Worm (Caenorhabditis elegans): ENCODE measurements around the gene F19G12.11.

Gene F19G12.11

ce11 chrX:1445696-1446095, 19.4 kb upstream of the F19G12.11 start (continued):
- TF ChIP-seq nhr-25 (tag; optimal IDR thresholded peaks at IDR 0.05; ENCODE audit: borderline replicate concordance, insufficient read depth) (no peak), hlh-11 (tag; optimal IDR thresholded peaks at IDR 0.05) (peak; percentile 23), lir-3 (tag; optimal IDR thresholded peaks at IDR 0.05) (no peak), nhr-10 (tag; optimal IDR thresholded peaks at IDR 0.05) (no peak), egl-27 (tag; optimal IDR thresholded peaks at IDR 0.05) (no peak), lsy-2 (tag; optimal IDR thresholded peaks at IDR 0.05) (peak in 1 of 2 experiments; percentile 22), nhr-102 (tag; optimal IDR thresholded peaks at IDR 0.05) (no peak), lin-13 (GFP tag; optimal IDR thresholded peaks at IDR 0.05) (no peak), daf-12 (tag; optimal IDR thresholded peaks at IDR 0.05) (no peak), nhr-77 (tag; optimal IDR thresholded peaks at IDR 0.05) (no peak), zip-11 (GFP tag; IDR thresholded peaks at IDR 0.05) (no peak), vab-7 (GFP tag; IDR thresholded peaks at IDR 0.05) (no peak), R02D3.7 (tag; optimal IDR thresholded peaks at IDR 0.05) (no peak), F44E2.7 (GFP tag; IDR thresholded peaks at IDR 0.05) (no peak), attf-4 (tag; optimal IDR thresholded peaks at IDR 0.05) (no peak), duxl-1 (tag; optimal IDR thresholded peaks at IDR 0.05; ENCODE audit: poor library complexity) (peak; percentile 64), jun-1 (tag; optimal IDR thresholded peaks at IDR 0.05) (peak; percentile 36), snpc-1.2 (GFP tag; IDR thresholded peaks at IDR 0.05) (no peak), lin-15B (tag; optimal IDR thresholded peaks at IDR 0.05) (no peak), nhr-76 (tag; optimal IDR thresholded peaks at IDR 0.05) (no peak), ceh-32 (tag; optimal IDR thresholded peaks at IDR 0.05; ENCODE audit: poor library complexity) (no peak), T26A8.4 (GFP tag; IDR thresholded peaks at IDR 0.05) (peak; percentile 38; the same call in 1 of the 2 replicates), ZK337.2 (GFP tag; IDR thresholded peaks at IDR 0.05) (no peak), ceh-28 (tag; optimal IDR thresholded peaks at IDR 0.05) (no peak), lim-7 (GFP tag; IDR thresholded peaks at IDR 0.05) (no peak), nhr-11 (tag; optimal IDR thresholded peaks at IDR 0.05) (no peak), dmd-8 (GFP tag; IDR thresholded peaks at IDR 0.05) (no peak), spr-1 (tag; optimal IDR thresholded peaks at IDR 0.05) (peak; percentile 0)

- TF ChIP-seq unc-62 (GFP tag; optimal IDR thresholded peaks at IDR 0.05 in 1 of 2) (peak in 1 of 2 experiments; percentile 89), unc-62 (tag; optimal IDR thresholded peaks at IDR 0.05) (no peak), hif-1 (tag; optimal IDR thresholded peaks at IDR 0.05) (peak in 1 of 2 experiments; percentile 17), aha-1 (tag) (peak; percentile 68), duxl-1 (tag; optimal IDR thresholded peaks at IDR 0.05; ENCODE audit: poor library complexity) (peak; percentile 8), lin-38 (GFP tag; IDR thresholded peaks at IDR 0.05) (peak; percentile 10; the same call in 1 of the 2 replicates), nhr-102 (tag; optimal IDR thresholded peaks at IDR 0.05) (peak; percentile 55), mep-1 (tag; optimal IDR thresholded peaks at IDR 0.05) (peak; percentile 0), ceh-62 (tag; optimal IDR thresholded peaks at IDR 0.05) (no peak), nhr-77 (tag; optimal IDR thresholded peaks at IDR 0.05) (peak; percentile 61), daf-16 (GFP tag; optimal IDR thresholded peaks at IDR 0.05) (no peak), daf-16 (tag; optimal IDR thresholded peaks at IDR 0.05) (peak; percentile 37), mdl-1 (tag; optimal IDR thresholded peaks at IDR 0.05) (no peak), sdz-12 (GFP tag; optimal IDR thresholded peaks at IDR 0.05) (no peak)
Measured at ce11 chrX:1443556-1444243, 17.4 kb upstream of the F19G12.11 start.
